Fruit fly (Drosophila melanogaster): ENCODE results near the gene Ufd4.

DNA sequence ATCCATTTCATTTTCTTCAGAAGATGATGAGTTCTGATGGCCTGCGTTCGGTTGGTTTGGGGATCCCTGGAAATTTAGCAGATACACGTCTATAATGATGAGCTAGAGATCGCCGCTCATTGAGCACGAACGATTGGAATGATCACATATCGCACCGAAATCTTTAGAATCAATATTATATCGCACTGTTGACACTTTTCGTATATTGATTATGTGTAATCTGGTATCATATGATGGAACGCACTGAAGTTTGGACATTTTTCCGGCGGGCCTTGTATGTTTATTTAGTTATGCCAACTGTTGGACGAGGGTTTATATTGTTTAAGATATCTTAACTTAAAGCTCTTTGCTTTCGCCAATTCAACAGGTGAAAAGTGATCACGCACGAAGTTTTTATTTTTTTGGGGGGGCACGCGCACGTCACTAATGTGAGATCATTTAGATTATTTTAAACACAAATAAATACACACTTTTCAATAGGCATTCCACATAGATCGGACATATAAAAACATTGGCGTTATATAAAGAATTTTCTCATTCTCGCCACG, 28.9 kb upstream of the Ufd4 start:
- TF ChIP-seq Eip78C (GFP tag) (peak; percentile 71), CG6854 (GFP tag; optimal IDR thresholded peaks at IDR 0.05) (no peak), CG32006 (GFP tag; optimal IDR thresholded peaks at IDR 0.05) (no peak), fd85E (GFP tag; optimal IDR thresholded peaks at IDR 0.05) (no peak), acj6 (GFP tag; optimal IDR thresholded peaks at IDR 0.05) (no peak), CG7368 (GFP tag; optimal IDR thresholded peaks at IDR 0.05) (no peak)

All from whole organism, prepupa.